Worm (Caenorhabditis elegans) whole organism, L3 larva: Measurements from ENCODE around the gene fkh-5.
A peak's percentile ranks its signal among the peaks of the same experiment; 100 is the strongest.

ENCODE experiments used
- R02D3.7 ChIP-seq: fragments of 150-350 bp; optimal IDR thresholded peaks from 2 replicates; lab custom pipeline; 2014; ENCODE audit warnings: missing biosample characterization, missing genetic modification characterization
- ZK546.5 ChIP-seq: sonication (generic microtip); optimal IDR thresholded peaks from 2 replicates; lab custom pipeline; 2017; ENCODE audit warnings: missing biosample characterization, missing genetic modification characterization
- aly-2 ChIP-seq: fragments of 150-350 bp; optimal IDR thresholded peaks from 2 replicates; lab custom pipeline; 2014; ENCODE audit warnings: missing biosample characterization, missing genetic modification characterization
- ama-1 ChIP-seq: fragments of 150-350 bp; optimal IDR thresholded peaks from 2 replicates; lab custom pipeline; 2018
- ceh-16 ChIP-seq: sonication (generic microtip); optimal IDR thresholded peaks from 2 replicates; lab custom pipeline; 2017; ENCODE audit warnings: missing biosample characterization, missing genetic modification characterization
- ceh-28 ChIP-seq: fragments of 150-350 bp; optimal IDR thresholded peaks from 2 replicates; lab custom pipeline; 2014; ENCODE audit warnings: missing biosample characterization, missing genetic modification reagents, missing genetic modification characterization
- ceh-82 ChIP-seq: fragments of 150-350 bp; optimal IDR thresholded peaks from 2 replicates; lab custom pipeline; 2014; ENCODE audit warnings: missing biosample characterization, missing genetic modification characterization
- ceh-9 ChIP-seq: sonication (generic microtip); optimal IDR thresholded peaks from 2 replicates; lab custom pipeline; 2018; ENCODE audit warnings: missing biosample characterization, missing genetic modification characterization
- daf-12 ChIP-seq: fragments of 150-350 bp; optimal IDR thresholded peaks from 2 replicates; lab custom pipeline; 2014; ENCODE audit warnings: missing biosample characterization, missing genetic modification reagents, missing genetic modification characterization
- egl-27 ChIP-seq: sonication (generic microtip); optimal IDR thresholded peaks from 4 replicates; lab custom pipeline; 2017; ENCODE audit warnings: missing biosample characterization, missing genetic modification reagents, missing genetic modification characterization
- egl-5 ChIP-seq: fragments of 150-350 bp; optimal IDR thresholded peaks from 2 replicates; lab custom pipeline; 2017; ENCODE audit warnings: missing biosample characterization, missing genetic modification reagents, missing genetic modification characterization, inconsistent platforms
- elt-1 ChIP-seq: fragments of 150-350 bp; optimal IDR thresholded peaks from 2 replicates; lab custom pipeline; 2014; ENCODE audit warnings: missing biosample characterization, missing genetic modification characterization
- elt-2 ChIP-seq: sonication (generic microtip); optimal IDR thresholded peaks from 2 replicates; lab custom pipeline; 2016; ENCODE audit warnings: missing genetic modification reagents, mild to moderate bottlenecking, missing genetic modification characterization, missing compliant biosample characterization
- elt-3 ChIP-seq, 3 experiments: fragments of 150-350 bp in 1 of 3; sonication (generic microtip) in 2 of 3; optimal IDR thresholded peaks; 2 replicates in 2 of 3; 4 replicates in 1 of 3; lab custom pipeline; 2014 to 2017; ENCODE audit warnings: missing biosample characterization in 3 of 3, missing genetic modification characterization in 3 of 3
- eor-1 ChIP-seq, 2 experiments: fragments of 150-350 bp; optimal IDR thresholded peaks; 2 replicates each; lab custom pipeline; 2014 to 2018; ENCODE audit warnings: missing biosample characterization in 2 of 2, missing genetic modification characterization in 2 of 2
- fkh-10 ChIP-seq: sonication (generic microtip); optimal IDR thresholded peaks from 2 replicates; lab custom pipeline; 2017; ENCODE audit warnings: missing biosample characterization, missing genetic modification reagents, missing genetic modification characterization
- fkh-2 ChIP-seq: fragments of 150-350 bp; optimal IDR thresholded peaks from 2 replicates; lab custom pipeline; 2014; ENCODE audit warnings: missing biosample characterization, missing genetic modification reagents, missing genetic modification characterization
- fos-1 ChIP-seq: fragments of 150-350 bp; optimal IDR thresholded peaks from 2 replicates; lab custom pipeline; 2014; ENCODE audit warnings: missing biosample characterization, missing genetic modification characterization
- hmg-11 ChIP-seq: sonication (generic microtip); optimal IDR thresholded peaks from 2 replicates; lab custom pipeline; 2016; ENCODE audit warnings: missing genetic modification characterization, missing compliant biosample characterization
- jun-1 ChIP-seq: fragments of 150-350 bp; optimal IDR thresholded peaks from 2 replicates; lab custom pipeline; 2014; ENCODE audit warnings: missing biosample characterization, missing genetic modification reagents, missing genetic modification characterization
- lin-15B ChIP-seq: fragments of 150-350 bp; optimal IDR thresholded peaks from 2 replicates; lab custom pipeline; 2014; ENCODE audit warnings: missing biosample characterization, missing genetic modification characterization
- lin-39 ChIP-seq: fragments of 150-350 bp; optimal IDR thresholded peaks from 2 replicates; lab custom pipeline; 2018; ENCODE audit warnings: missing biosample characterization, missing genetic modification reagents, missing genetic modification characterization
- lsy-12 ChIP-seq: sonication (generic microtip); optimal IDR thresholded peaks from 2 replicates; lab custom pipeline; 2016; ENCODE audit warnings: mild to moderate bottlenecking, missing genetic modification characterization, missing compliant biosample characterization
- mdl-1 ChIP-seq: fragments of 150-350 bp; optimal IDR thresholded peaks from 2 replicates; lab custom pipeline; 2014; ENCODE audit warnings: missing biosample characterization, missing genetic modification characterization
- mml-1 ChIP-seq: fragments of 150-350 bp; sonication (generic microtip); optimal IDR thresholded peaks from 3 replicates; lab custom pipeline; 2014; ENCODE audit warnings: missing biosample characterization, missing genetic modification characterization
- nfya-1 ChIP-seq: sonication (generic microtip); optimal IDR thresholded peaks from 2 replicates; lab custom pipeline; 2017; ENCODE audit warnings: missing genetic modification characterization, mild to moderate bottlenecking, missing compliant biosample characterization, antibody characterized with exemption, moderate library complexity; ENCODE audit not compliant: insufficient read depth
- nhr-11 ChIP-seq: fragments of 150-350 bp; optimal IDR thresholded peaks from 2 replicates; lab custom pipeline; 2014; ENCODE audit warnings: missing biosample characterization, missing genetic modification characterization
- nhr-12 ChIP-seq: fragments of 150-350 bp; optimal IDR thresholded peaks from 2 replicates; lab custom pipeline; 2014; ENCODE audit warnings: missing biosample characterization, missing genetic modification characterization
- nhr-23 ChIP-seq: fragments of 150-350 bp; optimal IDR thresholded peaks from 2 replicates; lab custom pipeline; 2014; ENCODE audit warnings: missing biosample characterization, missing genetic modification reagents, missing genetic modification characterization
- nhr-237 ChIP-seq: fragments of 150-350 bp; optimal IDR thresholded peaks from 2 replicates; lab custom pipeline; 2014; ENCODE audit warnings: missing biosample characterization, missing genetic modification characterization
- nhr-25 ChIP-seq: sonication (generic microtip); optimal IDR thresholded peaks from 2 replicates; lab custom pipeline; 2017; ENCODE audit warnings: missing biosample characterization, missing genetic modification characterization
- nhr-28 ChIP-seq: fragments of 150-350 bp; optimal IDR thresholded peaks from 2 replicates; lab custom pipeline; 2014; ENCODE audit warnings: missing biosample characterization, missing genetic modification characterization
- nhr-43 ChIP-seq: sonication (generic microtip); optimal IDR thresholded peaks from 2 replicates; lab custom pipeline; 2016; ENCODE audit warnings: mild to moderate bottlenecking, missing genetic modification characterization, missing compliant biosample characterization; ENCODE audit not compliant: poor library complexity, severe bottlenecking
- nhr-67 ChIP-seq: fragments of 150-350 bp; optimal IDR thresholded peaks from 2 replicates; lab custom pipeline; 2014; ENCODE audit warnings: missing biosample characterization, missing genetic modification characterization
- nhr-76 ChIP-seq: fragments of 150-350 bp; sonication (generic microtip); optimal IDR thresholded peaks from 5 replicates; lab custom pipeline; 2014; ENCODE audit warnings: missing biosample characterization, missing genetic modification characterization
- nhr-77 ChIP-seq: fragments of 150-350 bp; optimal IDR thresholded peaks from 2 replicates; lab custom pipeline; 2014; ENCODE audit warnings: missing biosample characterization, missing genetic modification characterization
- pha-4 ChIP-seq: fragments of 150-350 bp; optimal IDR thresholded peaks from 2 replicates; lab custom pipeline; 2014; ENCODE audit warnings: missing biosample characterization, missing genetic modification reagents, missing genetic modification characterization
- pqm-1 ChIP-seq: fragments of 150-350 bp; optimal IDR thresholded peaks from 2 replicates; lab custom pipeline; 2017; ENCODE audit warnings: missing biosample characterization, missing genetic modification characterization, inconsistent platforms
- sea-2 ChIP-seq: fragments of 150-350 bp; sonication (generic microtip); optimal IDR thresholded peaks from 4 replicates; lab custom pipeline; 2014; ENCODE audit warnings: missing biosample characterization, missing genetic modification reagents, missing genetic modification characterization
- skn-1 ChIP-seq: fragments of 150-350 bp; optimal IDR thresholded peaks from 2 replicates; lab custom pipeline; 2014; ENCODE audit warnings: missing biosample characterization, missing genetic modification characterization
- snpc-4 ChIP-seq: fragments of 150-350 bp; optimal IDR thresholded peaks from 2 replicates; lab custom pipeline; 2014; ENCODE audit warnings: missing biosample characterization, missing genetic modification characterization
- tbx-2 ChIP-seq: sonication (generic microtip); optimal IDR thresholded peaks from 2 replicates; lab custom pipeline; 2016; ENCODE audit warnings: mild to moderate bottlenecking, missing genetic modification characterization, missing compliant biosample characterization
- unc-39 ChIP-seq: sonication (generic microtip); optimal IDR thresholded peaks from 4 replicates; lab custom pipeline; 2017; ENCODE audit warnings: missing biosample characterization, missing genetic modification characterization
- unc-62 ChIP-seq: fragments of 150-350 bp; sonication (generic microtip); optimal IDR thresholded peaks from 4 replicates; lab custom pipeline; 2014; ENCODE audit warnings: missing biosample characterization, missing genetic modification reagents, missing genetic modification characterization
- zag-1 ChIP-seq: fragments of 150-350 bp; optimal IDR thresholded peaks from 2 replicates; lab custom pipeline; 2014; ENCODE audit warnings: missing biosample characterization, missing genetic modification characterization
- ztf-11 ChIP-seq: fragments of 150-350 bp; optimal IDR thresholded peaks from 2 replicates; lab custom pipeline; 2014; ENCODE audit warnings: missing biosample characterization, missing genetic modification characterization
- ztf-4 ChIP-seq: fragments of 150-350 bp; optimal IDR thresholded peaks from 2 replicates; lab custom pipeline; 2014; ENCODE audit warnings: missing biosample characterization, missing genetic modification characterization

The fkh-5 gene

ce11 chrIII:4844327-4844726 lies at the start of gene fkh-5, which contains the start of gene clec-157:
TSS of gene fkh-5 (plus strand) at chrIII:4844662.
TSS of gene clec-157 (minus strand) at chrIII:4844427.
- TF ChIP-seq unc-62 (GFP tag; lab: Kevin White, UChicago) (no peak), zag-1 (tag; lab: Kevin White, UChicago) (no peak), nhr-237 (tag; lab: Kevin White, UChicago) (no peak), ceh-28 (tag; lab: Kevin White, UChicago) (no peak), nfya-1 (tag; lab: Kevin White, UChicago) (no peak)

DNA sequence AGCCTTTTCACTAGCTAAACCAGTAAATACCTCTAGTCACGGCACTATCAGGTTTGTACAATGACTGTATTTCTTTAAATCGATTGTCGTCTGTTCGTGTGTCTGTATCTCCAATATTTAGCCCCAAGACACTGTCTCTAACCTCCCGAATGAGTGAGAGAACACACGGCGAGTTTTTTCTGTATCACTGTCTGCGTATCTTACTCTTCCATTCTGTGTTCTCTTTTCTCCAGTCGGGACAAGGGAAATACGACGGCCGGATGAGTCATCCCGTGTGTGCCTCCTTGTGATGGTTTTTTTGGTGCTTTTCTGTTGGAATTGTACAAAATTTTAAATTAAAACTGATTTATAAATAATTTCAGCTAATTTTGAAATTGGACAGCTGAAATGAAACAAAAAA lies 48.4 kb upstream of the fkh-5 start:
- peak; percentile 85 for TF ChIP-seq nfya-1 (tag; lab: Kevin White, UChicago)
- no peak for TF ChIP-seq nhr-12
- TF ChIP-seq elt-2 (tag; lab: Kevin White, UChicago), result peak; percentile 58
- TF ChIP-seq nhr-77, result peak; percentile 66
- TF ChIP-seq ceh-16, result no peak
- TF ChIP-seq lin-15B (tag; lab: Kevin White, UChicago), result peak; percentile 66
- no peak for TF ChIP-seq fkh-10
- no peak for TF ChIP-seq mdl-1 (tag; lab: Kevin White, UChicago)
- TF ChIP-seq egl-27 (tag; lab: Kevin White, UChicago), result no peak
- no peak for TF ChIP-seq daf-12 (tag; lab: Kevin White, UChicago)
- TF ChIP-seq nhr-11 (tag; lab: Kevin White, UChicago), result no peak
- TF ChIP-seq ztf-4, result no peak
- TF ChIP-seq lin-39 (tag; lab: Kevin White, UChicago), result peak; percentile 22
- TF ChIP-seq ceh-9, result no peak
- TF ChIP-seq nhr-76 (tag; lab: Kevin White, UChicago), result no peak
- TF ChIP-seq nhr-67, result no peak
- peak; percentile 73 for TF ChIP-seq ceh-28 (tag; lab: Kevin White, UChicago)
- TF ChIP-seq nhr-25 (tag; lab: Kevin White, UChicago), result peak; percentile 65
- no peak for TF ChIP-seq zag-1 (tag; lab: Kevin White, UChicago)
- peak; percentile 70 for TF ChIP-seq nhr-23 (tag; lab: Kevin White, UChicago)
- peak; percentile 42 for TF ChIP-seq R02D3.7 (tag; lab: Kevin White, UChicago)
- peak; percentile 59 for TF ChIP-seq ama-1 (lab: Kevin White, UChicago)
- TF ChIP-seq pha-4 (tag; lab: Kevin White, UChicago), result peak; percentile 90
- no peak for TF ChIP-seq elt-1 (tag; lab: Kevin White, UChicago)
- TF ChIP-seq eor-1 (tag; optimal IDR thresholded peaks at IDR 0.05; lab: Kevin White, UChicago), result no peak
- no peak for TF ChIP-seq egl-5 (tag; lab: Kevin White, UChicago)
- peak; percentile 74 for TF ChIP-seq pqm-1 (tag; lab: Kevin White, UChicago)
- no peak for TF ChIP-seq fkh-2 (tag; lab: Kevin White, UChicago)
- TF ChIP-seq mml-1 (tag; lab: Kevin White, UChicago), result no peak
- peak; percentile 96 for TF ChIP-seq jun-1 (tag; lab: Kevin White, UChicago)
- no peak for TF ChIP-seq aly-2 (tag; lab: Kevin White, UChicago)
- peak; percentile 45 for TF ChIP-seq nhr-43 (tag; lab: Kevin White, UChicago)
- TF ChIP-seq skn-1, result peak; percentile 62
- TF ChIP-seq fos-1 (tag; lab: Kevin White, UChicago), result peak; percentile 99
- no peak for TF ChIP-seq nhr-28 (tag; lab: Kevin White, UChicago)
- no peak for TF ChIP-seq ztf-11
- peak; percentile 82 for TF ChIP-seq snpc-4 (tag; lab: Kevin White, UChicago)
- TF ChIP-seq lsy-12 (tag; lab: Kevin White, UChicago), result peak; percentile 61
- TF ChIP-seq unc-39, result no peak
- TF ChIP-seq ZK546.5, result no peak
- TF ChIP-seq elt-3 (tag; optimal IDR thresholded peaks at IDR 0.05; lab: Kevin White, UChicago), result peak in 2 of 3 experiments; percentile 8 to 45
- peak; percentile 66 for TF ChIP-seq hmg-11 (tag; lab: Kevin White, UChicago)
- no peak for TF ChIP-seq ceh-82 (tag; lab: Kevin White, UChicago)
- no peak for TF ChIP-seq tbx-2
- TF ChIP-seq nhr-237 (tag; lab: Kevin White, UChicago), result no peak
- TF ChIP-seq unc-62 (GFP tag; lab: Kevin White, UChicago), result no peak
- TF ChIP-seq sea-2, result no peak
